Fruit fly (Drosophila melanogaster) whole organism, embryonic: ENCODE measurements around the gene salr.

ENCODE experiments used
- Ada2b ChIP-seq: fragments of 200-800 bp; sonication (Bioruptor generic); IDR thresholded peaks from 2 replicates; pipeline ENCODE4 v1.3.6; 2022; ENCODE audit warnings: missing biosample characterization, missing genetic modification characterization
- CG10267 ChIP-seq: fragments of 200-800 bp; sonication (Bioruptor generic); optimal IDR thresholded peaks from 2 replicates; lab custom pipeline; 2018; ENCODE audit warnings: missing biosample characterization, mild to moderate bottlenecking, missing genetic modification characterization, moderate library complexity
- CG11695 ChIP-seq: fragments of 200-800 bp; sonication (Bioruptor generic); IDR thresholded peaks from 3 replicates; pipeline ENCODE4 v1.3.6; 2022; ENCODE audit warnings: missing biosample characterization, missing genetic modification characterization
- CG12299 ChIP-seq: fragments of 200-800 bp; sonication (Bioruptor generic); optimal IDR thresholded peaks from 2 replicates; lab custom pipeline; 2018; ENCODE audit warnings: missing biosample characterization, mild to moderate bottlenecking, missing genetic modification characterization
- CG12769 ChIP-seq: fragments of 200-800 bp; sonication (Bioruptor generic); optimal IDR thresholded peaks from 2 replicates; lab custom pipeline; 2019; ENCODE audit warnings: missing biosample characterization, mild to moderate bottlenecking, missing genetic modification characterization, moderate library complexity
- CG13287 ChIP-seq: fragments of 200-800 bp; sonication (Bioruptor generic); IDR thresholded peaks from 2 replicates; pipeline ENCODE4 v1.3.6; 2022; ENCODE audit warnings: missing biosample characterization, missing genetic modification characterization; ENCODE audit not compliant: partially characterized antibody
- CG13894 ChIP-seq: fragments of 200-800 bp; sonication (Bioruptor generic); optimal IDR thresholded peaks from 3 replicates; lab custom pipeline; 2018; ENCODE audit warnings: missing biosample characterization, mild to moderate bottlenecking, missing genetic modification characterization, moderate library complexity
- CG14050 ChIP-seq: fragments of 200-800 bp; sonication (Bioruptor generic); IDR thresholded peaks from 3 replicates; pipeline ENCODE4 v1.3.6; 2022; ENCODE audit warnings: missing biosample characterization, missing genetic modification characterization
- CG1603 ChIP-seq: fragments of 200-800 bp; sonication (Bioruptor generic); optimal IDR thresholded peaks from 2 replicates; lab custom pipeline; 2019; ENCODE audit warnings: missing biosample characterization, mild to moderate bottlenecking, missing genetic modification characterization, moderate library complexity
- CG17361 ChIP-seq: fragments of 200-800 bp; sonication (Bioruptor generic); IDR thresholded peaks from 3 replicates; pipeline ENCODE4 v1.3.6; 2022; ENCODE audit warnings: missing biosample characterization, missing genetic modification characterization
- CG1792 ChIP-seq: fragments of 200-800 bp; sonication (Bioruptor generic); optimal IDR thresholded peaks from 2 replicates; lab custom pipeline; 2016; ENCODE audit warnings: missing biosample characterization, missing genetic modification characterization
- CG4424 ChIP-seq: fragments of 200-800 bp; sonication (Bioruptor generic); optimal IDR thresholded peaks from 3 replicates; lab custom pipeline; 2016; ENCODE audit warnings: missing biosample characterization, missing genetic modification characterization
- CG6689 ChIP-seq: fragments of 200-800 bp; sonication (Bioruptor generic); IDR thresholded peaks from 2 replicates; pipeline ENCODE4 v1.3.6; 2022; ENCODE audit warnings: missing biosample characterization, missing genetic modification characterization
- CG7372 ChIP-seq: fragments of 200-800 bp; sonication (Bioruptor generic); IDR thresholded peaks from 2 replicates; pipeline ENCODE4 v1.3.6; 2022; ENCODE audit warnings: missing biosample characterization, missing genetic modification characterization
- CG9215 ChIP-seq: fragments of 200-800 bp; sonication (Bioruptor generic); IDR thresholded peaks from 2 replicates; pipeline ENCODE4 v1.3.6; 2022; ENCODE audit warnings: missing biosample characterization, missing genetic modification characterization
- CG9817 ChIP-seq: fragments of 200-800 bp; sonication (Bioruptor generic); optimal IDR thresholded peaks from 2 replicates; lab custom pipeline; 2018; ENCODE audit warnings: missing biosample characterization, mild to moderate bottlenecking, missing genetic modification characterization, moderate library complexity
- CHES-1-like ChIP-seq: fragments of 200-800 bp; sonication (Bioruptor generic); optimal IDR thresholded peaks from 2 replicates; lab custom pipeline; 2016; ENCODE audit warnings: missing biosample characterization, missing genetic modification characterization
- CTCF ChIP-seq: fragments of 200-800 bp; sonication (Bioruptor generic); optimal IDR thresholded peaks from 2 replicates; lab custom pipeline; 2017; ENCODE audit warnings: missing biosample characterization, mild to moderate bottlenecking, missing genetic modification characterization, moderate library complexity
- CrebB ChIP-seq: fragments of 200-800 bp; sonication (Bioruptor generic); optimal IDR thresholded peaks from 3 replicates; lab custom pipeline; 2018; ENCODE audit warnings: missing biosample characterization, mild to moderate bottlenecking, missing genetic modification characterization
- D ChIP-seq, 2 experiments: fragments of 200-800 bp in 1 of 2; fragments of >200 bp in 1 of 2; sonication (Bioruptor generic) in 1 of 2; optimal IDR thresholded peaks; 2 replicates in 1 of 2; 3 replicates in 1 of 2; lab custom pipeline; 2017; ENCODE audit warnings: mild to moderate bottlenecking in 1 of 2, missing biosample characterization in 1 of 2, missing genetic modification characterization in 1 of 2, missing genetic modification reagents in 1 of 2
- D19A ChIP-seq: fragments of 200-800 bp; optimal IDR thresholded peaks from 3 replicates; lab custom pipeline; 2019; ENCODE audit warnings: missing biosample characterization, mild to moderate bottlenecking, missing genetic modification characterization, moderate library complexity
- D19B ChIP-seq: fragments of 200-800 bp; sonication (Bioruptor generic); optimal IDR thresholded peaks from 2 replicates; lab custom pipeline; 2017; ENCODE audit warnings: missing biosample characterization, mild to moderate bottlenecking, missing genetic modification characterization
- Dbx ChIP-seq: fragments of 200-800 bp; sonication (Bioruptor generic); IDR thresholded peaks from 3 replicates; pipeline ENCODE4 v1.3.6; 2022; ENCODE audit warnings: missing biosample characterization, missing genetic modification characterization
- H2.0 ChIP-seq: fragments of 200-800 bp; sonication (Bioruptor generic); IDR thresholded peaks from 2 replicates; pipeline ENCODE4 v1.3.6; 2022; ENCODE audit warnings: missing biosample characterization, missing genetic modification characterization
- HLH4C ChIP-seq: fragments of 200-800 bp; sonication (Bioruptor generic); IDR thresholded peaks from 3 replicates; pipeline ENCODE4 v1.3.6; 2022; ENCODE audit warnings: missing biosample characterization, missing genetic modification characterization; ENCODE audit not compliant: partially characterized antibody
- HmgZ ChIP-seq: fragments of 200-800 bp; sonication (Bioruptor generic); optimal IDR thresholded peaks from 2 replicates; lab custom pipeline; 2018; ENCODE audit warnings: missing biosample characterization, mild to moderate bottlenecking, missing genetic modification characterization
- Hsf ChIP-seq: fragments of 200-800 bp; sonication (Bioruptor generic); optimal IDR thresholded peaks from 3 replicates; lab custom pipeline; 2016; ENCODE audit warnings: missing biosample characterization, missing genetic modification characterization
- MBD-R2 ChIP-seq: fragments of 200-800 bp; sonication (Bioruptor generic); IDR thresholded peaks from 2 replicates; pipeline ENCODE4 v1.3.6; 2022; ENCODE audit warnings: missing biosample characterization, missing genetic modification characterization
- Nf-YC ChIP-seq: fragments of 200-800 bp; optimal IDR thresholded peaks from 3 replicates; lab custom pipeline; 2019; ENCODE audit warnings: missing biosample characterization, mild to moderate bottlenecking, missing genetic modification characterization, moderate library complexity
- NfI ChIP-seq: fragments of 200-800 bp; sonication (Bioruptor generic); optimal IDR thresholded peaks from 3 replicates; lab custom pipeline; 2018; ENCODE audit warnings: missing biosample characterization, mild to moderate bottlenecking, missing genetic modification characterization, moderate library complexity
- Opbp ChIP-seq: fragments of 200-800 bp; sonication (Bioruptor generic); IDR thresholded peaks from 3 replicates; pipeline ENCODE4 v1.3.6; 2022; ENCODE audit warnings: missing biosample characterization, missing genetic modification characterization; ENCODE audit not compliant: partially characterized antibody
- PHDP ChIP-seq: fragments of 200-800 bp; sonication (Bioruptor generic); optimal IDR thresholded peaks from 3 replicates; lab custom pipeline; 2018; ENCODE audit warnings: missing biosample characterization, mild to moderate bottlenecking, missing genetic modification characterization, moderate library complexity
- Side ChIP-seq: fragments of 200-800 bp; sonication (Bioruptor generic); optimal IDR thresholded peaks from 2 replicates; lab custom pipeline; 2016; ENCODE audit warnings: missing biosample characterization, missing genetic modification characterization
- bcd ChIP-seq: fragments of 200-800 bp; sonication (Bioruptor generic); optimal IDR thresholded peaks from 2 replicates; lab custom pipeline; 2017; ENCODE audit warnings: missing biosample characterization, mild to moderate bottlenecking, missing genetic modification characterization
- chinmo ChIP-seq: fragments of 200-800 bp; sonication (Bioruptor generic); IDR thresholded peaks from 4 replicates; pipeline ENCODE4 v1.3.6; 2022; ENCODE audit warnings: missing biosample characterization, missing genetic modification characterization; ENCODE audit not compliant: partially characterized antibody
- dm ChIP-seq: fragments of 200-800 bp; sonication (Bioruptor generic); optimal IDR thresholded peaks from 3 replicates; lab custom pipeline; 2016; ENCODE audit warnings: missing biosample characterization, missing genetic modification characterization
- dysf ChIP-seq: fragments of 200-800 bp; sonication (Bioruptor generic); IDR thresholded peaks from 3 replicates; pipeline ENCODE4 v1.3.6; 2022; ENCODE audit warnings: missing biosample characterization, missing genetic modification characterization
- exex ChIP-seq: fragments of 200-800 bp; sonication (Bioruptor generic); optimal IDR thresholded peaks from 4 replicates; lab custom pipeline; 2018; ENCODE audit warnings: missing biosample characterization, mild to moderate bottlenecking, missing genetic modification characterization, moderate library complexity
- gem ChIP-seq: fragments of 200-800 bp; sonication (Bioruptor generic); optimal IDR thresholded peaks from 2 replicates; lab custom pipeline; 2019; ENCODE audit warnings: missing biosample characterization, mild to moderate bottlenecking, missing genetic modification characterization, moderate library complexity
- nau ChIP-seq: fragments of 200-800 bp; sonication (Bioruptor generic); optimal IDR thresholded peaks from 3 replicates; lab custom pipeline; 2017; ENCODE audit warnings: missing biosample characterization, mild to moderate bottlenecking, missing genetic modification characterization, missing genetic modification reagents
- oc ChIP-seq: fragments of 200-800 bp; sonication (Bioruptor generic); optimal IDR thresholded peaks from 2 replicates; lab custom pipeline; 2018; ENCODE audit warnings: missing biosample characterization, mild to moderate bottlenecking, missing genetic modification characterization, moderate library complexity
- onecut ChIP-seq: fragments of 200-800 bp; sonication (Bioruptor generic); IDR thresholded peaks from 2 replicates; pipeline ENCODE4 v1.3.6; 2022; ENCODE audit warnings: missing biosample characterization, missing genetic modification characterization
- schlank ChIP-seq: fragments of 200-800 bp; sonication (Bioruptor generic); optimal IDR thresholded peaks from 2 replicates; lab custom pipeline; 2018; ENCODE audit warnings: missing biosample characterization, mild to moderate bottlenecking, missing genetic modification characterization
- seq ChIP-seq: fragments of 200-800 bp; sonication (Bioruptor generic); IDR thresholded peaks from 2 replicates; pipeline ENCODE4 v1.3.6; 2022; ENCODE audit warnings: missing biosample characterization, missing genetic modification characterization
- sqz ChIP-seq: fragments of 200-800 bp; sonication (Bioruptor generic); optimal IDR thresholded peaks from 3 replicates; lab custom pipeline; 2018; ENCODE audit warnings: missing biosample characterization, mild to moderate bottlenecking, missing genetic modification characterization
- stwl ChIP-seq: fragments of 200-800 bp; sonication (Bioruptor generic); optimal IDR thresholded peaks from 3 replicates; lab custom pipeline; 2018; ENCODE audit warnings: missing biosample characterization, mild to moderate bottlenecking, missing genetic modification characterization, moderate library complexity
- tin ChIP-seq: fragments of 200-800 bp; sonication (Bioruptor generic); optimal IDR thresholded peaks from 3 replicates; lab custom pipeline; 2016; ENCODE audit warnings: missing biosample characterization, missing genetic modification characterization
- tll ChIP-seq, 2 experiments: fragments of 200-800 bp in 1 of 2; fragments of >200 bp in 1 of 2; sonication (Bioruptor generic) in 1 of 2; optimal IDR thresholded peaks; 2 replicates each; lab custom pipeline; 2017 to 2019; ENCODE audit warnings: missing biosample characterization in 2 of 2, missing genetic modification characterization in 2 of 2, mild to moderate bottlenecking in 1 of 2, moderate library complexity in 1 of 2
- unpg ChIP-seq: fragments of 200-800 bp; sonication (Bioruptor generic); optimal IDR thresholded peaks from 3 replicates; lab custom pipeline; 2018; ENCODE audit warnings: missing biosample characterization, mild to moderate bottlenecking, missing genetic modification characterization, moderate library complexity
- vfl ChIP-seq: fragments of 200-800 bp; sonication (Bioruptor generic); optimal IDR thresholded peaks from 2 replicates; lab custom pipeline; 2016; ENCODE audit warnings: missing biosample characterization, missing genetic modification characterization
- wdn ChIP-seq: fragments of 200-800 bp; sonication (Bioruptor generic); IDR thresholded peaks from 2 replicates; pipeline ENCODE4 v1.3.6; 2022; ENCODE audit warnings: missing biosample characterization, missing genetic modification characterization
- yki ChIP-seq: fragments of >200 bp; optimal IDR thresholded peaks from 3 replicates; lab custom pipeline; 2018

Gene salr

dm6 chr2L:11417502-11417901, 58.8 kb downstream of the salr start (continued):
- TF ChIP-seq CG4424: peak; percentile 42
- TF ChIP-seq CG13894 (tag; lab: Kevin White, UChicago): no peak
- TF ChIP-seq bcd (GFP tag; lab: Kevin White, UChicago): no peak
- TF ChIP-seq CrebB (tag; lab: Kevin White, UChicago): no peak
- no peak for TF ChIP-seq CG9817 (tag; lab: Kevin White, UChicago)
- TF ChIP-seq CG7372 (GFP tag; lab: Robert Waterston, UW): no peak
- no peak for TF ChIP-seq D19B (GFP tag; lab: Kevin White, UChicago)
- peak; percentile 67 for TF ChIP-seq Hsf
- no peak for TF ChIP-seq schlank (tag; lab: Kevin White, UChicago)
- 0 out of 2 replicates have a peak, but pooled peaks have one; percentile 33 for TF ChIP-seq H2.0 (GFP tag; lab: Robert Waterston, UW)
- no peak for TF ChIP-seq oc (tag; lab: Kevin White, UChicago)
- no peak for TF ChIP-seq CG1792 (GFP tag; lab: Kevin White, UChicago)
- no peak for TF ChIP-seq CG14050 (GFP tag; lab: Robert Waterston, UW)
- TF ChIP-seq dm (GFP tag; lab: Kevin White, UChicago): peak; percentile 11
- TF ChIP-seq CG12299 (tag; lab: Kevin White, UChicago): no peak
- peak; percentile 30 for TF ChIP-seq stwl (tag; lab: Kevin White, UChicago)
- no peak for TF ChIP-seq sqz (GFP tag; lab: Kevin White, UChicago)
- TF ChIP-seq CG11695: no peak
- peak; percentile 62 for TF ChIP-seq CG6689 (GFP tag; lab: Robert Waterston, UW)
- no peak for TF ChIP-seq Ada2b
- no peak for TF ChIP-seq wdn (GFP tag; lab: Robert Waterston, UW)
- TF ChIP-seq NfI (GFP tag; lab: Kevin White, UChicago): no peak
- no peak for TF ChIP-seq Opbp
- peak; percentile 41 for TF ChIP-seq tin (GFP tag; lab: Kevin White, UChicago)
- no peak for TF ChIP-seq HmgZ (tag; lab: Kevin White, UChicago)
- no peak for TF ChIP-seq Dbx (GFP tag; lab: Robert Waterston, UW)
- TF ChIP-seq CHES-1-like (GFP tag; lab: Kevin White, UChicago): no peak
- no peak for TF ChIP-seq onecut (GFP tag; lab: Robert Waterston, UW)
- TF ChIP-seq D19A (tag; lab: Kevin White, UChicago): no peak
- peak; percentile 39 for TF ChIP-seq PHDP
- TF ChIP-seq Side: no peak
- TF ChIP-seq HLH4C: no peak
- no peak for TF ChIP-seq nau
- TF ChIP-seq Nf-YC (tag; lab: Kevin White, UChicago): no peak
- TF ChIP-seq D (optimal IDR thresholded peaks at IDR 0.05; lab: Kevin White, UChicago): no peak
- peak; percentile 41 for TF ChIP-seq D (GFP tag; optimal IDR thresholded peaks at IDR 0.05; lab: Kevin White, UChicago)
- TF ChIP-seq CTCF (GFP tag; lab: Kevin White, UChicago): no peak
- TF ChIP-seq chinmo (GFP tag; lab: Robert Waterston, UW): no peak
- TF ChIP-seq CG12769 (tag; lab: Kevin White, UChicago): no peak
- TF ChIP-seq MBD-R2 (GFP tag; lab: Robert Waterston, UW): no peak
- TF ChIP-seq CG1603 (tag; lab: Kevin White, UChicago): no peak
- TF ChIP-seq tll (GFP tag; optimal IDR thresholded peaks at IDR 0.05; lab: Kevin White, UChicago): no peak
- peak; percentile 46 for TF ChIP-seq CG10267 (tag; lab: Kevin White, UChicago)
- TF ChIP-seq gem (tag; lab: Kevin White, UChicago): peak; percentile 80
- peak; percentile 71 for TF ChIP-seq unpg (GFP tag; lab: Kevin White, UChicago)
- no peak for TF ChIP-seq CG9215 (GFP tag; lab: Robert Waterston, UW)
- peak; percentile 38; the same call in 1 of the 3 replicates for TF ChIP-seq CG17361
- peak; percentile 41; the same call in 1 of the 3 replicates for TF ChIP-seq dysf (GFP tag; lab: Robert Waterston, UW)
- TF ChIP-seq vfl: no peak
- TF ChIP-seq yki (lab: Kevin White, UChicago): no peak
- TF ChIP-seq CG13287 (GFP tag; lab: Robert Waterston, UW): no peak
- TF ChIP-seq seq (GFP tag; lab: Robert Waterston, UW): no peak
- no peak for TF ChIP-seq exex (tag; lab: Kevin White, UChicago)
